Worm (Caenorhabditis elegans) whole organism, L1 larva: ENCODE measurements around the gene abf-6.

Experiments
- C04F5.9 ChIP-seq: sonication (generic microtip); optimal IDR thresholded peaks from 2 replicates; lab custom pipeline; 2016; ENCODE audit warnings: missing genetic modification characterization, missing compliant biosample characterization
- C16A3.4 ChIP-seq: fragments of 150-350 bp; optimal IDR thresholded peaks from 2 replicates; lab custom pipeline; 2014; ENCODE audit warnings: missing biosample characterization, missing genetic modification characterization
- F16B12.6 ChIP-seq: fragments of 150-350 bp; optimal IDR thresholded peaks from 2 replicates; lab custom pipeline; 2014; ENCODE audit warnings: missing biosample characterization, missing genetic modification characterization
- aha-1 ChIP-seq: fragments of 150-350 bp; optimal IDR thresholded peaks from 2 replicates; lab custom pipeline; 2014; ENCODE audit warnings: missing biosample characterization, missing genetic modification characterization
- alr-1 ChIP-seq: fragments of 200-800 bp; sonication (Bioruptor generic); optimal IDR thresholded peaks from 2 replicates; lab custom pipeline; 2018; ENCODE audit warnings: borderline replicate concordance, mild to moderate bottlenecking, missing genetic modification characterization, missing compliant biosample characterization
- ama-1 ChIP-seq: fragments of 150-350 bp; optimal IDR thresholded peaks from 2 replicates; lab custom pipeline; 2014
- blmp-1 ChIP-seq: fragments of 150-350 bp; optimal IDR thresholded peaks from 2 replicates; lab custom pipeline; 2014; ENCODE audit warnings: missing biosample characterization, missing genetic modification characterization
- ceh-63 ChIP-seq: fragments of 200-800 bp; sonication (Bioruptor generic); optimal IDR thresholded peaks from 2 replicates; lab custom pipeline; 2018; ENCODE audit warnings: mild to moderate bottlenecking, missing genetic modification characterization, missing compliant biosample characterization
- ceh-88 ChIP-seq: fragments of 200-800 bp; sonication (Bioruptor generic); IDR thresholded peaks from 2 replicates; pipeline ENCODE4 v1.3.6; 2022; ENCODE audit warnings: missing genetic modification characterization, missing compliant biosample characterization
- ceh-90 ChIP-seq: sonication (generic microtip); optimal IDR thresholded peaks from 2 replicates; lab custom pipeline; 2016; ENCODE audit warnings: missing genetic modification characterization, missing compliant biosample characterization
- dpl-1 ChIP-seq, 3 experiments: fragments of 150-350 bp in 2 of 3; sonication (generic microtip) in 1 of 3; optimal IDR thresholded peaks; 2 replicates each; lab custom pipeline; 2014 to 2017; ENCODE audit warnings: missing biosample characterization in 3 of 3, missing genetic modification characterization in 3 of 3, missing genetic modification reagents in 3 of 3
- dsc-1 ChIP-seq: sonication (generic microtip); optimal IDR thresholded peaks from 2 replicates; lab custom pipeline; 2016; ENCODE audit warnings: mild to moderate bottlenecking, missing genetic modification characterization, missing compliant biosample characterization
- efl-1 ChIP-seq, 4 experiments: fragments of 150-350 bp; optimal IDR thresholded peaks in 3 of 4; peaks in 1 of 4; 1 replicate in 1 of 4; 2 replicates in 3 of 4; lab custom pipeline; 2014; ENCODE audit warnings: missing biosample characterization in 2 of 4, missing genetic modification characterization in 2 of 4, missing genetic modification reagents in 2 of 4
- egl-27 ChIP-seq, 2 experiments: fragments of 150-350 bp in 1 of 2; sonication (generic microtip); optimal IDR thresholded peaks; 3 replicates each; lab custom pipeline; 2017 to 2018; ENCODE audit warnings: missing biosample characterization in 2 of 2, missing genetic modification characterization in 2 of 2, missing genetic modification reagents in 2 of 2
- elt-3 ChIP-seq, 6 experiments: fragments of 150-350 bp in 1 of 6; sonication (generic microtip); optimal IDR thresholded peaks; 2 replicates each; lab custom pipeline; 2017 to 2018; ENCODE audit warnings: missing biosample characterization in 6 of 6, missing genetic modification characterization in 6 of 6, inconsistent platforms in 1 of 6
- ets-5 ChIP-seq: fragments of 200-800 bp; sonication (Bioruptor generic); IDR thresholded peaks from 2 replicates; pipeline ENCODE4 v1.3.6; 2022; ENCODE audit warnings: missing genetic modification characterization, missing compliant biosample characterization
- fkh-4 ChIP-seq: sonication (generic microtip); optimal IDR thresholded peaks from 2 replicates; lab custom pipeline; 2016; ENCODE audit warnings: missing compliant biosample characterization, missing genetic modification characterization, borderline replicate concordance
- fos-1 ChIP-seq: fragments of 150-350 bp; optimal IDR thresholded peaks from 2 replicates; lab custom pipeline; 2014; ENCODE audit warnings: missing biosample characterization, missing genetic modification characterization
- hpl-2 ChIP-seq: fragments of 150-350 bp; optimal IDR thresholded peaks from 2 replicates; lab custom pipeline; 2014; ENCODE audit warnings: missing biosample characterization, missing genetic modification reagents, missing genetic modification characterization
- irx-1 ChIP-seq: sonication (generic microtip); optimal IDR thresholded peaks from 2 replicates; lab custom pipeline; 2016; ENCODE audit warnings: missing genetic modification characterization, missing compliant biosample characterization
- lin-13 ChIP-seq: fragments of 150-350 bp; optimal IDR thresholded peaks from 2 replicates; lab custom pipeline; 2014; ENCODE audit warnings: missing biosample characterization, missing genetic modification reagents, missing genetic modification characterization
- lin-14 ChIP-seq: fragments of 200-800 bp; sonication (Bioruptor generic); optimal IDR thresholded peaks from 2 replicates; lab custom pipeline; 2018; ENCODE audit warnings: mild to moderate bottlenecking, missing genetic modification characterization, moderate library complexity, missing compliant biosample characterization
- lin-15B ChIP-seq: fragments of 150-350 bp; sonication (generic microtip); optimal IDR thresholded peaks from 3 replicates; lab custom pipeline; 2014; ENCODE audit warnings: missing biosample characterization, missing genetic modification characterization
- lin-35 ChIP-seq, 2 experiments: fragments of 150-350 bp; optimal IDR thresholded peaks; 2 replicates each; lab custom pipeline; 2014; ENCODE audit warnings: missing biosample characterization in 2 of 2, missing genetic modification characterization in 2 of 2, missing genetic modification reagents in 2 of 2
- lin-39 ChIP-seq: fragments of 150-350 bp; optimal IDR thresholded peaks from 2 replicates; lab custom pipeline; 2014; ENCODE audit warnings: missing biosample characterization, missing genetic modification reagents, missing genetic modification characterization
- lir-3 ChIP-seq: sonication (generic microtip); optimal IDR thresholded peaks from 2 replicates; lab custom pipeline; 2016; ENCODE audit warnings: mild to moderate bottlenecking, missing genetic modification characterization, moderate library complexity, missing compliant biosample characterization; ENCODE audit not compliant: poor library complexity
- lsy-2 ChIP-seq, 2 experiments: fragments of 150-350 bp; optimal IDR thresholded peaks; 2 replicates each; lab custom pipeline; 2014; ENCODE audit warnings: missing biosample characterization in 2 of 2, missing genetic modification characterization in 2 of 2
- mab-9 ChIP-seq: fragments of 200-800 bp; sonication (Bioruptor generic); IDR thresholded peaks from 2 replicates; pipeline ENCODE4 v1.3.6; 2022; ENCODE audit warnings: missing genetic modification reagents, missing genetic modification characterization, missing compliant biosample characterization
- mdl-1 ChIP-seq, 2 experiments: fragments of 150-350 bp; optimal IDR thresholded peaks; 2 replicates each; lab custom pipeline; 2014 to 2017; ENCODE audit warnings: missing biosample characterization in 2 of 2, missing genetic modification characterization in 2 of 2, inconsistent platforms in 1 of 2
- mef-2 ChIP-seq: fragments of 150-350 bp; optimal IDR thresholded peaks from 2 replicates; lab custom pipeline; 2014; ENCODE audit warnings: missing biosample characterization, missing genetic modification characterization
- nhr-11 ChIP-seq: fragments of 150-350 bp; optimal IDR thresholded peaks from 2 replicates; lab custom pipeline; 2014; ENCODE audit warnings: missing biosample characterization, missing genetic modification characterization
- nhr-19 ChIP-seq: fragments of 200-800 bp; sonication (Bioruptor generic); conservative IDR thresholded peaks from 2 replicates; pipeline ENCODE4 v1.3.6; 2022; ENCODE audit warnings: missing genetic modification characterization, missing compliant biosample characterization
- nhr-71 ChIP-seq: sonication (generic microtip); optimal IDR thresholded peaks from 2 replicates; lab custom pipeline; 2016; ENCODE audit warnings: mild to moderate bottlenecking, missing genetic modification characterization, moderate library complexity, missing compliant biosample characterization
- nhr-76 ChIP-seq: sonication (generic microtip); optimal IDR thresholded peaks from 2 replicates; lab custom pipeline; 2017; ENCODE audit warnings: missing biosample characterization, missing genetic modification characterization
- nhr-85 ChIP-seq: sonication (generic microtip); peaks from one replicate; lab custom pipeline; 2016; ENCODE audit warnings: missing genetic modification characterization, inconsistent platforms, missing compliant biosample characterization
- nhr-90 ChIP-seq: sonication (generic microtip); optimal IDR thresholded peaks from 2 replicates; lab custom pipeline; 2016; ENCODE audit warnings: mild to moderate bottlenecking, missing genetic modification characterization, missing compliant biosample characterization; ENCODE audit not compliant: poor library complexity
- pag-3 ChIP-seq: sonication (generic microtip); optimal IDR thresholded peaks from 2 replicates; lab custom pipeline; 2017; ENCODE audit warnings: missing genetic modification characterization, mild to moderate bottlenecking, missing compliant biosample characterization, antibody characterized with exemption, borderline replicate concordance; ENCODE audit not compliant: insufficient read depth
- snu-23 ChIP-seq: sonication (generic microtip); optimal IDR thresholded peaks from 2 replicates; lab custom pipeline; 2016; ENCODE audit warnings: missing genetic modification characterization, missing compliant biosample characterization
- sptf-1 ChIP-seq: fragments of 150-350 bp; optimal IDR thresholded peaks from 2 replicates; lab custom pipeline; 2014; ENCODE audit warnings: missing biosample characterization, missing genetic modification characterization
- tbx-2 ChIP-seq: sonication (generic microtip); optimal IDR thresholded peaks from 2 replicates; lab custom pipeline; 2016; ENCODE audit warnings: missing genetic modification characterization, missing compliant biosample characterization
- tlp-1 ChIP-seq: fragments of 150-350 bp; optimal IDR thresholded peaks from 2 replicates; lab custom pipeline; 2014; ENCODE audit warnings: missing biosample characterization, missing genetic modification characterization
- unc-30 ChIP-seq: sonication (generic microtip); optimal IDR thresholded peaks from 2 replicates; lab custom pipeline; 2017; ENCODE audit warnings: missing biosample characterization, missing genetic modification characterization
- unc-62 ChIP-seq: fragments of 150-350 bp; optimal IDR thresholded peaks from 2 replicates; lab custom pipeline; 2014; ENCODE audit warnings: missing biosample characterization, missing genetic modification reagents, missing genetic modification characterization
- unc-86 ChIP-seq: sonication (generic microtip); optimal IDR thresholded peaks from 2 replicates; lab custom pipeline; 2016; ENCODE audit warnings: missing genetic modification characterization, missing compliant biosample characterization
- unc-98 ChIP-seq: fragments of 200-800 bp; sonication (Bioruptor generic); IDR thresholded peaks from 2 replicates; pipeline ENCODE4 v1.3.6; 2022; ENCODE audit warnings: missing genetic modification characterization, missing compliant biosample characterization
- vab-15 ChIP-seq: sonication (generic microtip); optimal IDR thresholded peaks from 2 replicates; lab custom pipeline; 2017; ENCODE audit warnings: missing genotype, mild to moderate bottlenecking, missing genetic modification characterization, missing compliant biosample characterization
- xbp-1 ChIP-seq: sonication (generic microtip); optimal IDR thresholded peaks from 2 replicates; lab custom pipeline; 2016; ENCODE audit warnings: missing genetic modification characterization, missing compliant biosample characterization
- zag-1 ChIP-seq: fragments of 150-350 bp; optimal IDR thresholded peaks from 2 replicates; lab custom pipeline; 2014; ENCODE audit warnings: missing biosample characterization, missing genetic modification characterization
- zip-4 ChIP-seq: fragments of 200-800 bp; sonication (Bioruptor generic); optimal IDR thresholded peaks from 2 replicates; lab custom pipeline; 2018; ENCODE audit warnings: mild to moderate bottlenecking, missing genetic modification characterization, moderate library complexity, missing compliant biosample characterization
- ztf-11 ChIP-seq, 2 experiments: sonication (generic microtip); optimal IDR thresholded peaks; 2 replicates each; lab custom pipeline; 2016 to 2017; ENCODE audit warnings: missing genetic modification characterization in 2 of 2, missing biosample characterization in 1 of 2, missing compliant biosample characterization in 1 of 2
- ztf-4 ChIP-seq: fragments of 150-350 bp; optimal IDR thresholded peaks from 2 replicates; lab custom pipeline; 2014; ENCODE audit warnings: missing biosample characterization, missing genetic modification characterization

abf-6 gene

DNA sequence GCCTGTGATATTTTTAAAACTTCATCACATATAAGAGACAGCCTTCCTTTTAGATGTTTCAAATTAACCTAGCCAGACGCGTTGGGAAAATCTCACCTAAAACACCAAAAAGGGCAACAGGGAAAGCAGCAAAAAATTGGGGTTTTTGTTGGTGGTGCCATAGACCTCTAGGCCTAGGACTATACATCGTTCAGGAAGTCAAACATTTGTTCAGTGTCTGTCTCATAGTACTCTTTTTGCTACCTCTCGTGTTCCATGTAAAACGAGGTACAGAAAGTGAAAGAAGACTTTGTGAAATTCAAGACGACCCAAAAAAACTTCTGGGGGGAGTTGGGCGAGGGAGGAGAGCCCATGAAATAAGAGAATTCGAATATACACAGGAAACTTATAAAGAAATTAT lies 35.1 kb downstream of the abf-6 start:
- TF ChIP-seq F16B12.6 (no peak), tbx-2 (tag; lab: Kevin White, UChicago) (no peak), vab-15 (tag; lab: Kevin White, UChicago) (no peak), nhr-90 (tag; lab: Kevin White, UChicago) (no peak)

DNA sequence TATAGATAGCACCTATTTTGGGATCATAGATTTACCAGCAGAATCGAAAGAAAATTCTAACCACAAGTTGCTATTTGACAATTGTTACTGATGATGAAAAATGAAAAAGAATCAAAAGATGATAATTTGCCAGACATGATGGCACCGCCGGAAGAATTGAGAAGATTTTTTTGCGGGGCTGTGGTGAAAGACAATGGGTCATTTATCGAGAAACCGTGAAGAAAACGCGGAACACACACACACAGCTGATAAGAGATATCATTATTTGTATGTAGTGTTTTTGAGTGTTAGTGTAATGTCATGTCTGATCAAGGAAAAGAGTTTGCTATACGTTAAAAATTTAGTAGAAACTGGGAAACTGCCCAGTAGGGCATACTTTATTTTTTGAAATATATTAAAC lies 40.9 kb downstream of the abf-6 start:
- TF ChIP-seq unc-30 (no peak), unc-98 (GFP tag; lab: Robert Waterston, UW) (no peak), mef-2 (no peak), tbx-2 (tag; lab: Kevin White, UChicago) (peak; percentile 4), efl-1 (optimal IDR thresholded peaks at IDR 0.05; lab: Kevin White, UChicago) (no peak), efl-1 (GFP tag; optimal IDR thresholded peaks at IDR 0.05 in 1 of 2; lab: Kevin White, UChicago) (peak in 1 of 2 experiments; percentile 67), ztf-4 (tag; lab: Kevin White, UChicago) (no peak), aha-1 (tag; lab: Kevin White, UChicago) (no peak), dsc-1 (tag; lab: Kevin White, UChicago) (no peak), blmp-1 (tag; lab: Kevin White, UChicago) (peak; percentile 81), C16A3.4 (tag; lab: Kevin White, UChicago) (no peak), xbp-1 (tag; lab: Kevin White, UChicago) (no peak), zag-1 (tag; lab: Kevin White, UChicago) (no peak), fos-1 (tag; lab: Kevin White, UChicago) (no peak), lin-15B (tag; lab: Kevin White, UChicago) (no peak), ets-5 (GFP tag; lab: Robert Waterston, UW) (no peak), elt-3 (tag; optimal IDR thresholded peaks at IDR 0.05; lab: Kevin White, UChicago) (peak in 2 of 6 experiments; percentile 14 to 85), mab-9 (GFP tag; lab: Robert Waterston, UW) (no peak), nhr-85 (peak; percentile 64), lin-35 (GFP tag; optimal IDR thresholded peaks at IDR 0.05; lab: Kevin White, UChicago) (peak in 1 of 2 experiments; percentile 8), ceh-63 (GFP tag; lab: Kevin White, UChicago) (no peak), alr-1 (tag; lab: Kevin White, UChicago) (no peak), mdl-1 (tag; optimal IDR thresholded peaks at IDR 0.05; lab: Kevin White, UChicago) (peak in 1 of 2 experiments; percentile 10), lsy-2 (tag; optimal IDR thresholded peaks at IDR 0.05; lab: Kevin White, UChicago) (no peak), fkh-4 (tag; lab: Kevin White, UChicago) (no peak), hpl-2 (GFP tag; lab: Kevin White, UChicago) (no peak), pag-3 (tag; lab: Kevin White, UChicago) (peak; percentile 5), unc-86 (tag; lab: Kevin White, UChicago) (no peak), egl-27 (tag; optimal IDR thresholded peaks at IDR 0.05; lab: Kevin White, UChicago) (no peak), ztf-11 (tag; optimal IDR thresholded peaks at IDR 0.05; lab: Kevin White, UChicago) (no peak), lin-13 (GFP tag; lab: Kevin White, UChicago) (no peak), nhr-90 (tag; lab: Kevin White, UChicago) (no peak), C04F5.9 (tag; lab: Kevin White, UChicago) (no peak), dpl-1 (GFP tag; optimal IDR thresholded peaks at IDR 0.05; lab: Kevin White, UChicago) (no peak), nhr-71 (peak; percentile 23), lir-3 (tag; lab: Kevin White, UChicago) (no peak), lin-14 (GFP tag; lab: Kevin White, UChicago) (peak; percentile 66), lin-39 (tag; lab: Kevin White, UChicago) (no peak), nhr-19 (GFP tag; lab: Robert Waterston, UW) (no peak), zip-4 (no peak), ama-1 (lab: Kevin White, UChicago) (no peak), sptf-1 (tag; lab: Kevin White, UChicago) (no peak), nhr-11 (no peak), ceh-88 (GFP tag; lab: Robert Waterston, UW) (no peak), snu-23 (GFP tag; lab: Kevin White, UChicago) (no peak), ceh-90 (tag; lab: Kevin White, UChicago) (no peak), unc-62 (no peak), tlp-1 (tag; lab: Kevin White, UChicago) (no peak), nhr-76 (tag; lab: Kevin White, UChicago) (no peak), irx-1 (no peak)
